Worm (Caenorhabditis elegans): ENCODE results near the gene R07B7.2.

- peak; percentile 27 to 34 for TF ChIP-seq mdl-1 (tag; optimal IDR thresholded peaks at IDR 0.05)
- peak; percentile 33 for TF ChIP-seq fos-1 (tag; optimal IDR thresholded peaks at IDR 0.05)
- TF ChIP-seq ama-1 (optimal IDR thresholded peaks at IDR 0.05) = no peak
Measured at ce11 chrV:12071483-12071882, 11.9 kb upstream of the R07B7.2 start.
